Fruit fly (Drosophila melanogaster): ENCODE measurements around the gene lft.

lft gene

dm6 chr2L:10356508-10356907, 7.8 kb upstream of the lft start, which contains the start of the genes CtsL4 and ClpP (continued):
- no peak for TF ChIP-seq Bdp1 (GFP tag; optimal IDR thresholded peaks at IDR 0.05)
- peak; percentile 25 for TF ChIP-seq CG15696 (tag; optimal IDR thresholded peaks at IDR 0.05)
- peak; percentile 15 for TF ChIP-seq Fer1 (GFP tag; optimal IDR thresholded peaks at IDR 0.05)
- peak; percentile 60 for TF ChIP-seq Ptx1 (GFP tag; IDR thresholded peaks at IDR 0.05)
- TF ChIP-seq caup (GFP tag; optimal IDR thresholded peaks at IDR 0.05; ENCODE audit: severe bottlenecking) = no peak
- TF ChIP-seq Pdp1 (GFP tag; optimal IDR thresholded peaks at IDR 0.05) = peak; percentile 29 to 97
- no peak for TF ChIP-seq kah (GFP tag; optimal IDR thresholded peaks at IDR 0.05)
- TF ChIP-seq CG4617 (GFP tag; optimal IDR thresholded peaks at IDR 0.05; ENCODE audit: borderline replicate concordance) = peak; percentile 76
- no peak for TF ChIP-seq Ravus (GFP tag; IDR thresholded peaks at IDR 0.05)
- TF ChIP-seq sens (GFP tag) = no peak
- no peak for TF ChIP-seq emc (GFP tag; optimal IDR thresholded peaks at IDR 0.05)
- TF ChIP-seq usp (GFP tag; optimal IDR thresholded peaks at IDR 0.05) = no peak
- TF ChIP-seq h (optimal IDR thresholded peaks at IDR 0.05) = no peak
- no peak for TF ChIP-seq CG17186 (GFP tag; optimal IDR thresholded peaks at IDR 0.05)
- peak; percentile 86 for TF ChIP-seq row (GFP tag; IDR thresholded peaks at IDR 0.05)
- no peak for TF ChIP-seq Poxn (GFP tag; IDR thresholded peaks at IDR 0.05)
- no peak for TF ChIP-seq Usf (GFP tag; optimal IDR thresholded peaks at IDR 0.05)
- no peak for TF ChIP-seq dm (GFP tag; optimal IDR thresholded peaks at IDR 0.05)
- TF ChIP-seq CG2199 (GFP tag; IDR thresholded peaks at IDR 0.05) = peak; percentile 55; the same call in 1 of the 3 replicates
- TF ChIP-seq CG18262 (tag; optimal IDR thresholded peaks at IDR 0.05) = peak; percentile 57
- no peak for TF ChIP-seq sima (GFP tag; optimal IDR thresholded peaks at IDR 0.05)
- no peak for TF ChIP-seq Doc3 (GFP tag; IDR thresholded peaks at IDR 0.05; ENCODE audit: partially characterized antibody)
- no peak for TF ChIP-seq ham (GFP tag; IDR thresholded peaks at IDR 0.05)
- no peak for TF ChIP-seq sim (GFP tag; IDR thresholded peaks at IDR 0.05)
- TF ChIP-seq crp (GFP tag; optimal IDR thresholded peaks at IDR 0.05) = peak; percentile 29 to 92
- 0 out of 2 replicates have a peak, but pooled peaks have one; percentile 23 for TF ChIP-seq Scr (GFP tag; IDR thresholded peaks at IDR 0.05; ENCODE audit: partially characterized antibody)
- TF ChIP-seq ash1 (GFP tag; optimal IDR thresholded peaks at IDR 0.05) = no peak
- no peak; the same call in 2 of the 3 replicates for TF ChIP-seq B-H1 (GFP tag; IDR thresholded peaks at IDR 0.05)
- TF ChIP-seq ewg (GFP tag; optimal IDR thresholded peaks at IDR 0.05) = no peak
- TF ChIP-seq CG4360 (GFP tag; IDR thresholded peaks at IDR 0.05) = no peak
- TF ChIP-seq YL-1 (GFP tag; optimal IDR thresholded peaks at IDR 0.05) = peak; percentile 53
- peak; percentile 34 for TF ChIP-seq CG9817 (tag; optimal IDR thresholded peaks at IDR 0.05)
- no peak for TF ChIP-seq wdn (GFP tag; IDR thresholded peaks at IDR 0.05)
- TF ChIP-seq CG3838 (GFP tag; optimal IDR thresholded peaks at IDR 0.05) = no peak
- peak; percentile 33; the same call in 1 of the 2 replicates for TF ChIP-seq CG13287 (GFP tag; IDR thresholded peaks at IDR 0.05; ENCODE audit: partially characterized antibody)
- TF ChIP-seq repo (GFP tag; optimal IDR thresholded peaks at IDR 0.05) = no peak
- TF ChIP-seq CG17385 (GFP tag; optimal IDR thresholded peaks at IDR 0.05) = peak; percentile 39
- peak; percentile 32; the same call in 1 of the 2 replicates for TF ChIP-seq sisA (GFP tag; IDR thresholded peaks at IDR 0.05)
- TF ChIP-seq CG10366 (GFP tag; IDR thresholded peaks at IDR 0.05) = peak; percentile 38; the same call in 1 of the 2 replicates
- no peak for TF ChIP-seq crol (GFP tag; IDR thresholded peaks at IDR 0.05)
- TF ChIP-seq Abd-B (GFP tag; optimal IDR thresholded peaks at IDR 0.05) = peak; percentile 46
- TF ChIP-seq cato (GFP tag; optimal IDR thresholded peaks at IDR 0.05; ENCODE audit: borderline replicate concordance) = peak; percentile 14
- no peak for TF ChIP-seq onecut (GFP tag; IDR thresholded peaks at IDR 0.05)
- TF ChIP-seq gfzf (GFP tag; optimal IDR thresholded peaks at IDR 0.05) = peak; percentile 35
- TF ChIP-seq gt (GFP tag; IDR thresholded peaks at IDR 0.05) = no peak
- TF ChIP-seq Side (GFP tag; optimal IDR thresholded peaks at IDR 0.05) = no peak
- TF ChIP-seq CG13624 (GFP tag; optimal IDR thresholded peaks at IDR 0.05) = no peak
- no peak for TF ChIP-seq nerfin-2 (GFP tag; IDR thresholded peaks at IDR 0.05; ENCODE audit: partially characterized antibody)
- TF ChIP-seq odd (GFP tag; optimal IDR thresholded peaks at IDR 0.05) = no peak
- no peak for TF ChIP-seq NC2α (GFP tag; optimal IDR thresholded peaks at IDR 0.05)
- no peak for TF ChIP-seq HLH3B (GFP tag; IDR thresholded peaks at IDR 0.05)
- no peak for TF ChIP-seq schlank (tag; optimal IDR thresholded peaks at IDR 0.05)

Data from whole organism, embryonic.